Worm (Caenorhabditis elegans) whole organism, midembryonic: ENCODE data around the gene T05G5.5.

Source experiments
- T22C8.4 ChIP-seq: fragments of 200-800 bp; sonication (Bioruptor generic); IDR thresholded peaks from 2 replicates; pipeline ENCODE4 v1.3.6; 2022; ENCODE audit warnings: missing genetic modification characterization, missing compliant biosample characterization
- cog-1 ChIP-seq: sonication (generic microtip); optimal IDR thresholded peaks from 2 replicates; lab custom pipeline; 2016; ENCODE audit warnings: missing genetic modification characterization, missing compliant biosample characterization
- flt-1 ChIP-seq: fragments of 200-800 bp; sonication (Bioruptor generic); IDR thresholded peaks from 2 replicates; pipeline ENCODE4 v1.3.6; 2022; ENCODE audit warnings: missing genetic modification characterization, missing compliant biosample characterization
- klf-2 ChIP-seq: fragments of 200-800 bp; sonication (Bioruptor generic); conservative IDR thresholded peaks from 2 replicates; pipeline ENCODE4 v1.3.6; 2022; ENCODE audit warnings: missing genetic modification reagents, missing genetic modification characterization, missing compliant biosample characterization
- med-1 ChIP-seq: sonication (generic microtip); optimal IDR thresholded peaks from 2 replicates; lab custom pipeline; 2017; ENCODE audit warnings: missing genetic modification characterization, mild to moderate bottlenecking, missing compliant biosample characterization, antibody characterized with exemption, missing genetic modification reagents; ENCODE audit not compliant: insufficient read depth
- ref-1 ChIP-seq: fragments of 200-800 bp; sonication (Bioruptor generic); conservative IDR thresholded peaks from 2 replicates; pipeline ENCODE4 v1.3.6; 2022; ENCODE audit warnings: missing genetic modification reagents, missing genetic modification characterization, missing compliant biosample characterization
- tab-1 ChIP-seq: fragments of 200-800 bp; sonication (Bioruptor generic); IDR thresholded peaks from 2 replicates; pipeline ENCODE4 v1.3.6; 2022; ENCODE audit warnings: missing genetic modification characterization, missing compliant biosample characterization
- ztf-23 ChIP-seq: fragments of 200-800 bp; sonication (Bioruptor generic); IDR thresholded peaks from 2 replicates; pipeline ENCODE4 v1.3.6; 2022; ENCODE audit warnings: missing genetic modification reagents, missing genetic modification characterization, missing compliant biosample characterization
- ztf-29 ChIP-seq: fragments of 200-800 bp; sonication (Bioruptor generic); IDR thresholded peaks from 2 replicates; pipeline ENCODE4 v1.3.6; 2022; ENCODE audit warnings: missing genetic modification reagents, missing genetic modification characterization, missing compliant biosample characterization

T05G5.5 gene

ce11 chrIII:9746665-9747064, 4.6 kb downstream of the T05G5.5 start:
- TF ChIP-seq ztf-23 (GFP tag; lab: Robert Waterston, UW) = no peak
- no peak for TF ChIP-seq cog-1
- no peak for TF ChIP-seq med-1 (GFP tag; lab: Kevin White, UChicago)
- no peak for TF ChIP-seq tab-1 (GFP tag; lab: Robert Waterston, UW)
- no peak for TF ChIP-seq klf-2
- no peak for TF ChIP-seq flt-1
- no peak for TF ChIP-seq ztf-29
- no peak for TF ChIP-seq T22C8.4 (GFP tag; lab: Robert Waterston, UW)
- no peak for TF ChIP-seq ref-1

- TF ChIP-seq flt-1 (no peak), tab-1 (GFP tag; lab: Robert Waterston, UW) (no peak)
These were observed 5.8 kb downstream of the T05G5.5 start for ce11 chrIII:9745333-9745897.

ce11 chrIII:9744525-9744924, 6.7 kb downstream of the T05G5.5 start:
- TF ChIP-seq T22C8.4 (GFP tag; lab: Robert Waterston, UW) (no peak), klf-2 (no peak), med-1 (GFP tag; lab: Kevin White, UChicago) (no peak), ref-1 (no peak; the same call in 1 of the 2 replicates), cog-1 (no peak), tab-1 (GFP tag; lab: Robert Waterston, UW) (no peak), ztf-29 (no peak), ztf-23 (GFP tag; lab: Robert Waterston, UW) (no peak), flt-1 (no peak)

ce11 chrIII:9743239-9743638, 8.0 kb downstream of the T05G5.5 start, which contains the start of gene T05G5.1:
Gene T05G5.1, minus strand, starts transcription at chrIII:9743339.
- TF ChIP-seq cog-1 (no peak), T22C8.4 (GFP tag; lab: Robert Waterston, UW) (no peak), flt-1 (no peak), ztf-23 (GFP tag; lab: Robert Waterston, UW) (no peak), ztf-29 (no peak), klf-2 (no peak), ref-1 (no peak), med-1 (GFP tag; lab: Kevin White, UChicago) (no peak), tab-1 (GFP tag; lab: Robert Waterston, UW) (no peak)

ce11 chrIII:9741985-9742384, 9.2 kb downstream of the T05G5.5 start:
- TF ChIP-seq ztf-23 (GFP tag; lab: Robert Waterston, UW) = no peak
- 0 out of 2 replicates have a peak, but pooled peaks have one; percentile 38 for TF ChIP-seq ztf-29

ce11 chrIII:9740663-9741062, 10.6 kb downstream of the T05G5.5 start:
- TF ChIP-seq ztf-23 (GFP tag; lab: Robert Waterston, UW) = no peak
- no peak for TF ChIP-seq klf-2
- TF ChIP-seq ref-1 = no peak
- no peak for TF ChIP-seq tab-1 (GFP tag; lab: Robert Waterston, UW)
- TF ChIP-seq flt-1 = no peak
- TF ChIP-seq med-1 (GFP tag; lab: Kevin White, UChicago) = no peak
- no peak for TF ChIP-seq T22C8.4 (GFP tag; lab: Robert Waterston, UW)
- no peak for TF ChIP-seq cog-1
- TF ChIP-seq ztf-29 = no peak

- TF ChIP-seq flt-1 = no peak
- TF ChIP-seq klf-2 = no peak
These were observed 12.3 kb downstream of the T05G5.5 start, which contains the start of gene hlh-4 for ce11 chrIII:9738954-9739353. Gene hlh-4, minus strand, starts transcription at chrIII:9739054.

ce11 chrIII:9735857-9736256, 15.4 kb downstream of the T05G5.5 start, which contains the start of gene dao-6:
Gene dao-6, minus strand, starts transcription at chrIII:9736201.
- TF ChIP-seq ztf-29 = no peak
- no peak for TF ChIP-seq T22C8.4 (GFP tag; lab: Robert Waterston, UW)
- TF ChIP-seq med-1 (GFP tag; lab: Kevin White, UChicago) = no peak
- TF ChIP-seq tab-1 (GFP tag; lab: Robert Waterston, UW) = no peak
- TF ChIP-seq flt-1 = no peak
- TF ChIP-seq cog-1 = no peak
- TF ChIP-seq ref-1 = no peak
- TF ChIP-seq ztf-23 (GFP tag; lab: Robert Waterston, UW) = no peak
- TF ChIP-seq klf-2 = no peak

ce11 chrIII:9734030-9734429, 17.2 kb downstream of the T05G5.5 start:
- TF ChIP-seq med-1 (GFP tag; lab: Kevin White, UChicago) (no peak), tab-1 (GFP tag; lab: Robert Waterston, UW) (no peak), ztf-23 (GFP tag; lab: Robert Waterston, UW) (no peak), T22C8.4 (GFP tag; lab: Robert Waterston, UW) (no peak), ref-1 (no peak), ztf-29 (no peak), cog-1 (no peak), flt-1 (no peak), klf-2 (no peak)

ce11 chrIII:9733333-9733732, 17.9 kb downstream of the T05G5.5 start:
- TF ChIP-seq klf-2 = no peak
- no peak for TF ChIP-seq flt-1
- no peak for TF ChIP-seq ztf-29
- no peak for TF ChIP-seq med-1 (GFP tag; lab: Kevin White, UChicago)
- TF ChIP-seq ztf-23 (GFP tag; lab: Robert Waterston, UW) = no peak
- TF ChIP-seq T22C8.4 (GFP tag; lab: Robert Waterston, UW) = no peak

ce11 chrIII:9731313-9731912, 19.8 kb downstream of the T05G5.5 start:
- TF ChIP-seq med-1 (GFP tag; lab: Kevin White, UChicago) (no peak), ztf-23 (GFP tag; lab: Robert Waterston, UW) (no peak), klf-2 (no peak), T22C8.4 (GFP tag; lab: Robert Waterston, UW) (no peak), ref-1 (no peak), ztf-29 (no peak), tab-1 (GFP tag; lab: Robert Waterston, UW) (no peak), cog-1 (no peak), flt-1 (no peak)
